Worm (Caenorhabditis elegans) whole organism, L4 larva: ENCODE data around the gene F19C6.5.

Experiments
- daf-16 ChIP-seq, 3 experiments: sonication (generic microtip); optimal IDR thresholded peaks; 2 replicates each; lab custom pipeline; 2016 to 2017; ENCODE audit warnings: missing genetic modification characterization in 3 of 3, missing genetic modification reagents in 3 of 3, mild to moderate bottlenecking in 2 of 3, missing compliant biosample characterization in 2 of 3, missing biosample characterization in 1 of 3, moderate library complexity in 1 of 3
- dve-1 ChIP-seq: sonication (generic microtip); optimal IDR thresholded peaks from 2 replicates; lab custom pipeline; 2017; ENCODE audit warnings: antibody characterized with exemption, mild to moderate bottlenecking, missing genetic modification characterization, missing compliant biosample characterization; ENCODE audit not compliant: insufficient read depth
- hlh-11 ChIP-seq: fragments of 200-800 bp; sonication (Bioruptor generic); optimal IDR thresholded peaks from 2 replicates; lab custom pipeline; 2018; ENCODE audit warnings: mild to moderate bottlenecking, missing genetic modification characterization, missing compliant biosample characterization
- hlh-30 ChIP-seq: sonication (generic microtip); optimal IDR thresholded peaks from 2 replicates; lab custom pipeline; 2017; ENCODE audit warnings: antibody characterized with exemption, mild to moderate bottlenecking, missing genetic modification characterization, missing compliant biosample characterization; ENCODE audit not compliant: insufficient read depth
- mep-1 ChIP-seq: fragments of 150-350 bp; sonication (generic microtip); optimal IDR thresholded peaks from 3 replicates; lab custom pipeline; 2014; ENCODE audit warnings: missing biosample characterization, missing genetic modification characterization
- nhr-10 ChIP-seq: fragments of 150-350 bp; optimal IDR thresholded peaks from 2 replicates; lab custom pipeline; 2014; ENCODE audit warnings: missing biosample characterization, missing genetic modification characterization
- nhr-102 ChIP-seq: sonication (generic microtip); optimal IDR thresholded peaks from 2 replicates; lab custom pipeline; 2016; ENCODE audit warnings: mild to moderate bottlenecking, missing genetic modification characterization, moderate library complexity, missing compliant biosample characterization
- nhr-28 ChIP-seq: fragments of 150-350 bp; optimal IDR thresholded peaks from 2 replicates; lab custom pipeline; 2014; ENCODE audit warnings: missing biosample characterization, missing genetic modification characterization
- pqm-1 ChIP-seq: sonication (generic microtip); optimal IDR thresholded peaks from 2 replicates; lab custom pipeline; 2017; ENCODE audit warnings: missing biosample characterization, missing genetic modification characterization
- unc-62 ChIP-seq, 3 experiments: fragments of 150-350 bp in 1 of 3; sonication (generic microtip); optimal IDR thresholded peaks in 2 of 3; peaks in 1 of 3; 1 replicate in 1 of 3; 2 replicates in 2 of 3; lab custom pipeline; 2014 to 2017; ENCODE audit warnings: missing biosample characterization in 3 of 3, missing genetic modification characterization in 3 of 3, missing genetic modification reagents in 3 of 3, missing genotype in 1 of 3
- vab-7 ChIP-seq: fragments of 200-800 bp; sonication (Bioruptor generic); IDR thresholded peaks from 2 replicates; pipeline ENCODE4 v1.3.6; 2022; ENCODE audit warnings: missing genetic modification reagents, missing genetic modification characterization, missing compliant biosample characterization
- zip-2 ChIP-seq: fragments of 150-350 bp; optimal IDR thresholded peaks from 2 replicates; lab custom pipeline; 2014; ENCODE audit warnings: missing biosample characterization, missing genetic modification characterization

Gene F19C6.5

DNA sequence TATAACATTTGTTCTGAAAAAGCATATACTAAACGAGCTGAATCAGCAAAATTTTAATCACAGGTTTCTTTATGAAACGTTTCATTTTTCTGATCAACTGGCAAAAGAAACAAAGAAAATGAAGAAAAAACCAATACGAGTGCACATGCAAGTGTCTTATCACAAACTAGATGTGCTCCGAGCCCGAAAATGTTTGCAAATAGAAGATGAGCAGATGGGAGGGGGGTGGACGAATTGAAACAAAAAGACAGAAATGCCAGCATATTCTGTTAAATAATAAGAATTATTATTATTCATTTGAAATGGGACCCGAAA lies 50.8 kb downstream of the F19C6.5 start:
- peak; percentile 50 for TF ChIP-seq dve-1 (tag; lab: Kevin White, UChicago)
- TF ChIP-seq daf-16 (GFP tag; optimal IDR thresholded peaks at IDR 0.05; lab: Kevin White, UChicago) = no peak
- TF ChIP-seq daf-16 (tag; optimal IDR thresholded peaks at IDR 0.05; lab: Kevin White, UChicago) = peak; percentile 44
- peak; percentile 37 for TF ChIP-seq pqm-1 (tag; lab: Kevin White, UChicago)
- TF ChIP-seq nhr-28 (tag; lab: Kevin White, UChicago) = peak; percentile 37
- TF ChIP-seq hlh-11 (tag; lab: Kevin White, UChicago) = peak; percentile 19
- TF ChIP-seq nhr-102 (tag; lab: Kevin White, UChicago) = no peak
- no peak for TF ChIP-seq zip-2 (tag; lab: Kevin White, UChicago)
- peak; percentile 4 for TF ChIP-seq mep-1 (tag; lab: Kevin White, UChicago)
- no peak for TF ChIP-seq vab-7 (GFP tag; lab: Robert Waterston, UW)

DNA sequence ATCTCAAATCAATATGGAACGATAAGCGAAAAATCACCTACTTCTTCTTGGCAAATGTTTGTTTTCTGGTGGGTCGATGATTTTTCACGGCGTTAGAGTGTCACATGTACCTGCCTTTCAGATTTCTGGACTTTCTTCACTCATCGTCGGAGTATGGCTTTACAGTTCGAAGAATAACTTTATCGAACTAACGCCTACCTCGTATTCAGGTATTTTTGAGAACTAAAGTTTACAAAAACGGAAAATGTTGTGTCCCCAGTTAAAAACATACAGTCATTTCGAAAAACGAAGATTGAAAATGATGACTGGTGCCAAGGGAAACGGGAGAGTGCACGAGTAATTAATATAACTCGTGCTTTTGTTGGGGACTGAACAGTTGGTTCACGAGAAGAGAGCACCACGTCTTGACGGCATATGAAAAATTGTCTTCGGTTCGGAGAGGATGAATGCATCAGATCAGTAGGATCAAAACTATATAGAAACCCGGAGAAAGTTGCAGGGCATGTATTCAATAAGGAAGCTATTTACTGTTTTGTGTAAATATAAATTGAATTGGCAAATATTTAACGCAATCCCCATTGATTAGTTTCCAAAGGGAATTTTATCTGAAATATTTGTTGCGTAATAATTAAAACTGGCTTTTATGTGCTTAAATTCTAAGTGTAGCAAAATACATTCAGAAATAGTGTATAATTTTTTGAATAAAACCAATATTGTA lies 51.3 kb downstream of the F19C6.5 start:
- TF ChIP-seq hlh-30 (tag; lab: Kevin White, UChicago) (peak; percentile 32), unc-62 (GFP tag; optimal IDR thresholded peaks at IDR 0.05 in 1 of 2; lab: Kevin White, UChicago) (peak in 1 of 2 experiments; percentile 65), unc-62 (tag; optimal IDR thresholded peaks at IDR 0.05; lab: Kevin White, UChicago) (no peak), daf-16 (GFP tag; optimal IDR thresholded peaks at IDR 0.05; lab: Kevin White, UChicago) (no peak), daf-16 (tag; optimal IDR thresholded peaks at IDR 0.05; lab: Kevin White, UChicago) (peak; percentile 11), nhr-10 (tag; lab: Kevin White, UChicago) (no peak)
